Worm (Caenorhabditis elegans) whole organism, young adult: ENCODE data around the gene F35F11.2.

ENCODE experiments used
- F33H1.4 ChIP-seq: fragments of 200-800 bp; sonication (Bioruptor generic); IDR thresholded peaks from 2 replicates; pipeline ENCODE4 v1.3.6; 2022; ENCODE audit warnings: missing genetic modification reagents, missing genetic modification characterization, missing compliant biosample characterization
- F57C9.4 ChIP-seq: sonication (generic microtip); optimal IDR thresholded peaks from 2 replicates; lab custom pipeline; 2017; ENCODE audit warnings: mild to moderate bottlenecking, missing genetic modification characterization, missing compliant biosample characterization
- Y95B8A.8 ChIP-seq: fragments of 200-800 bp; sonication (Bioruptor generic); IDR thresholded peaks from 2 replicates; pipeline ENCODE4 v1.3.6; 2022; ENCODE audit warnings: missing genetic modification reagents, missing genetic modification characterization, missing compliant biosample characterization
- chd-7 ChIP-seq: sonication (generic microtip); optimal IDR thresholded peaks from 2 replicates; lab custom pipeline; 2016; ENCODE audit warnings: mild to moderate bottlenecking, missing genetic modification characterization, moderate library complexity, missing compliant biosample characterization
- efl-1 ChIP-seq: fragments of 150-350 bp; optimal IDR thresholded peaks from 2 replicates; lab custom pipeline; 2014; ENCODE audit warnings: missing biosample characterization, missing genetic modification reagents, missing genetic modification characterization
- ekl-4 ChIP-seq: fragments of 200-800 bp; sonication (Bioruptor generic); IDR thresholded peaks from 2 replicates; pipeline ENCODE4 v1.3.6; 2022; ENCODE audit warnings: missing genetic modification reagents, missing genetic modification characterization, missing compliant biosample characterization
- hrde-1 ChIP-seq: sonication (generic microtip); optimal IDR thresholded peaks from 2 replicates; lab custom pipeline; 2016; ENCODE audit warnings: missing genetic modification characterization, mild to moderate bottlenecking, missing compliant biosample characterization, moderate library complexity, missing genotype, missing genetic modification reagents, borderline replicate concordance
- lin-26 ChIP-seq: fragments of 200-800 bp; sonication (Bioruptor generic); IDR thresholded peaks from 2 replicates; pipeline ENCODE4 v1.3.6; 2022; ENCODE audit warnings: missing genetic modification reagents, missing genetic modification characterization, missing compliant biosample characterization
- madf-3 ChIP-seq: fragments of 200-800 bp; sonication (Bioruptor generic); IDR thresholded peaks from 2 replicates; pipeline ENCODE4 v1.3.6; 2022; ENCODE audit warnings: missing genetic modification reagents, missing genetic modification characterization, missing compliant biosample characterization
- nfya-1 ChIP-seq: sonication (generic microtip); optimal IDR thresholded peaks from 2 replicates; lab custom pipeline; 2017; ENCODE audit warnings: antibody characterized with exemption, missing compliant biosample characterization, missing genetic modification characterization, borderline replicate concordance; ENCODE audit not compliant: insufficient read depth
- snpc-1.3 ChIP-seq: sonication (generic microtip); optimal IDR thresholded peaks from 2 replicates; lab custom pipeline; 2017; ENCODE audit warnings: missing genetic modification characterization, mild to moderate bottlenecking, missing compliant biosample characterization, antibody characterized with exemption, moderate library complexity, missing genotype, missing genetic modification reagents; ENCODE audit not compliant: insufficient read depth

DNA sequence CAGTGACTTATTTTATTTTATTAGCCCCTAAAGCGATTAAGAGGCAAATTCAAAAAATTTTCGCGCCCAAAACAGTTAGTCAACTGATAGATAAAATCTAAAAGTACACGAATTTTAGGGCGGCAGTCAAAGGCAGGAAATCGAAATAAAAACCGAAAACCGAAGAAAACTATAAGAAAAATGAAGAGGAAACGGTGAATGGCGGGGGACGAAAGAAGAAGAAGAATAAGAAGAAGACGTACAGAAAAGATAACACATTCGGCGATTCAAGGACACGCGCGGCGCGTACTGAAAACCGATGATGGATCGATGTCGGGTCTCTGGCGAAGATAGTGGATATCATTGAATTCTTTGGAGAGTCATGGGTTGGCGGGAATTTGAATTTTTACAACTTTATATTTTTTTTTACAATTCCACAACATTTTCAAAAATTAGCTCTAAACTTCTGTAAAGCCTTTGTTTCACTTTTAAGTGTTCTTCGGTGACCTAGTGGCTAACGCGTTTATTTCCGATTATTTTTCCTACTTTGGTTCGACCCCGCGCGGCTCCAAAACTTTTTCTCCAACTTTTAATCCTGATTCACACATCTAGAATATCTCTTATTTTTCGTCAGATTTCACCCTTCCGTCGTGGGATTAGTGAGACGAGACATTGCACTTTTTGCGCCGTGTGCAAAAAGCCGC, 9.0 kb upstream of the F35F11.2 start:
- no peak for TF ChIP-seq F33H1.4 (GFP tag; lab: Robert Waterston, UW)
- no peak for TF ChIP-seq madf-3 (GFP tag; lab: Robert Waterston, UW)
- TF ChIP-seq efl-1 (GFP tag; lab: Kevin White, UChicago): no peak
- TF ChIP-seq nfya-1: no peak
- TF ChIP-seq hrde-1 (tag; lab: Kevin White, UChicago): no peak
- no peak for TF ChIP-seq F57C9.4
- TF ChIP-seq chd-7 (tag; lab: Kevin White, UChicago): no peak
- TF ChIP-seq ekl-4: no peak
- TF ChIP-seq snpc-1.3: no peak
- no peak for TF ChIP-seq Y95B8A.8 (GFP tag; lab: Robert Waterston, UW)
- no peak for TF ChIP-seq lin-26 (GFP tag; lab: Robert Waterston, UW)
